Fruit fly (Drosophila melanogaster) Kc167 (cell line): ENCODE measurements around the gene TpnC25D.

Experiments
- Sin3A ChIP-seq: fragments of >200 bp; optimal IDR thresholded peaks from 2 replicates; lab custom pipeline; 2018; ENCODE audit warnings: missing external identifiers
- insv ChIP-seq: fragments of >200 bp; optimal IDR thresholded peaks from 3 replicates; lab custom pipeline; 2018; ENCODE audit warnings: missing external identifiers
- psq ChIP-seq: fragments of >200 bp; optimal IDR thresholded peaks from 2 replicates; lab custom pipeline; 2017; ENCODE audit warnings: missing external identifiers
- ttk ChIP-seq: sonication (Bioruptor generic); optimal IDR thresholded peaks from 2 replicates; lab custom pipeline; 2017; ENCODE audit warnings: missing external identifiers

DNA sequence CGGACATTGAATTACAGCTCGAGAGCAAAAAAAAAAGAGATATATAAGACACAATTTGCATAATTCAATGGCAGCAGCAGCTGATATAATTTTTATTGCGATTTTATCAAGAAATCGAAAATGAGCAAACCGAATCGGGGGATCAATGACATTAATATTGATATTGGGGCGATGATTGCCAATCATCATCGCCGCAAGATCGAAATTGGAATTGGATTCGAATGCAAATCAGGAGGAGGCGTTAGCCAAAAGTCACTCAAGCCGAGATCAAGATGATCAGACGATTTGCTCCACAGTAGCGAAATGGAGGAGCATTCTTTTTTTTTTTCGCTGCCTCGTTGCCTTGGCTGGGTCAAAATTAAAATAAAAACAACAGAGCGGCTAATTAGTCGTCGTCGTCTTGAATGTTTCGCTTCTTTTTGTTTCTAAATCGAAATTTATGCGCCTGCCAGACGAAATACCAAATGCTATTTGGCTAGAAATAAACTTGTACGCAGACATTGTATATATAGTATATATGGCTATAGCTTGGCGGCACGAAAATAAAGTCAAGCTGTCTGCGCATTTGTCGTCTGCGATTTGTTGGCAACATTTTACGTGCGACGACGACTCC lies 13.3 kb downstream of the TpnC25D start:
- TF ChIP-seq psq (lab: Kevin White, UChicago) (no peak), insv (lab: Kevin White, UChicago) (no peak), Sin3A (no peak), ttk (lab: Kevin White, UChicago) (no peak)
